Worm (Caenorhabditis elegans) whole organism, L4 larva: ENCODE data around the gene mel-11.

ENCODE experiments used
- Y105C5A.15 ChIP-seq: fragments of 200-800 bp; sonication (Bioruptor generic); IDR thresholded peaks from 2 replicates; pipeline ENCODE4 v1.3.6; 2022; ENCODE audit warnings: missing genetic modification characterization, missing compliant biosample characterization
- ama-1 ChIP-seq: fragments of 150-350 bp; optimal IDR thresholded peaks from 2 replicates; lab custom pipeline; 2014; ENCODE audit warnings: inconsistent platforms, mixed read lengths
- cey-2 ChIP-seq: sonication (generic microtip); optimal IDR thresholded peaks from 3 replicates; lab custom pipeline; 2017; ENCODE audit warnings: missing genetic modification characterization, mild to moderate bottlenecking, missing compliant biosample characterization, antibody characterized with exemption, borderline replicate concordance; ENCODE audit not compliant: insufficient read depth
- daf-19 ChIP-seq: fragments of 200-800 bp; sonication (Bioruptor generic); conservative IDR thresholded peaks from 2 replicates; pipeline ENCODE4 v1.3.6; 2022; ENCODE audit warnings: missing genetic modification characterization, missing compliant biosample characterization
- gei-8 ChIP-seq: fragments of 200-800 bp; sonication (Bioruptor generic); optimal IDR thresholded peaks from 2 replicates; lab custom pipeline; 2018; ENCODE audit warnings: mild to moderate bottlenecking, missing genetic modification characterization, missing compliant biosample characterization
- lin-39 ChIP-seq: fragments of 150-350 bp; optimal IDR thresholded peaks from 2 replicates; lab custom pipeline; 2014; ENCODE audit warnings: missing biosample characterization, missing genetic modification reagents, missing genetic modification characterization
- lsy-2 ChIP-seq, 2 experiments: fragments of 150-350 bp in 1 of 2; sonication (generic microtip) in 1 of 2; optimal IDR thresholded peaks; 2 replicates each; lab custom pipeline; 2014 to 2017; ENCODE audit warnings: missing biosample characterization in 2 of 2, missing genetic modification characterization in 2 of 2
- mes-2 ChIP-seq: sonication (generic microtip); optimal IDR thresholded peaks from 2 replicates; lab custom pipeline; 2016; ENCODE audit warnings: missing genotype, mild to moderate bottlenecking, missing genetic modification characterization, missing compliant biosample characterization; ENCODE audit not compliant: poor library complexity, severe bottlenecking
- mxl-3 ChIP-seq: fragments of 200-800 bp; sonication (Bioruptor generic); optimal IDR thresholded peaks from 2 replicates; lab custom pipeline; 2018; ENCODE audit warnings: mild to moderate bottlenecking, missing genetic modification characterization, missing compliant biosample characterization
- nhr-237 ChIP-seq: sonication (generic microtip); optimal IDR thresholded peaks from 2 replicates; lab custom pipeline; 2017; ENCODE audit warnings: missing biosample characterization, missing genetic modification characterization
- nhr-41 ChIP-seq: fragments of 200-800 bp; sonication (Bioruptor generic); IDR thresholded peaks from 2 replicates; pipeline ENCODE4 v1.3.6; 2022; ENCODE audit warnings: missing genetic modification reagents, missing genetic modification characterization, missing compliant biosample characterization
- tra-1 ChIP-seq: fragments of 200-800 bp; sonication (Bioruptor generic); IDR thresholded peaks from 2 replicates; pipeline ENCODE4 v1.3.6; 2022; ENCODE audit warnings: missing genetic modification reagents, missing genetic modification characterization, missing compliant biosample characterization
- zag-1 ChIP-seq: fragments of 150-350 bp; optimal IDR thresholded peaks from 2 replicates; lab custom pipeline; 2014; ENCODE audit warnings: missing biosample characterization, missing genetic modification characterization
- ztf-11 ChIP-seq: fragments of 150-350 bp; optimal IDR thresholded peaks from 2 replicates; lab custom pipeline; 2014; ENCODE audit warnings: missing biosample characterization, missing genetic modification characterization

DNA sequence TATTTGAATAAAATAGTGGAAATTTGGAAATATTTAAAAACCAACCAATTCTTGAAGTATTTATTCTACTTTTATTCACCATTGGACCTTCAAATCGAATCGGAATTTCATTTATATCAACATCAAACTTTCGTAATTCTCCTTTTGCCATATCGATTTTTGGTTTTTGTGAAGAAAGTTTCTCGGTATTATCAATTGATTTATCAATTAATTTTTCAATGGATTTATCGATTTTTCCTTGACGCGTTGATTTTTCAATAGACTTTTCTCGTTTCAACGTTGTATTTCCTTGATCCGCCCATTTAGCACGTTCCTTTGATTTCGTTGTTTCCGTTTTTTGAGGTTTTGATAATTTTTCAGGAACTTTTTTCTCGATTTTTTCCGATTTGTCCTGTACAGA is 11.1 kb downstream of the mel-11 start:
- TF ChIP-seq nhr-237 (tag; lab: Kevin White, UChicago) (no peak), zag-1 (tag; lab: Kevin White, UChicago) (no peak), Y105C5A.15 (GFP tag; lab: Robert Waterston, UW) (no peak), cey-2 (tag; lab: Kevin White, UChicago) (no peak), tra-1 (GFP tag; lab: Robert Waterston, UW) (no peak), mxl-3 (GFP tag; lab: Kevin White, UChicago) (no peak), lsy-2 (tag; optimal IDR thresholded peaks at IDR 0.05; lab: Kevin White, UChicago) (no peak), ama-1 (no peak), daf-19 (GFP tag; lab: Robert Waterston, UW) (no peak), gei-8 (no peak), lin-39 (tag; lab: Kevin White, UChicago) (no peak), nhr-41 (GFP tag; lab: Robert Waterston, UW) (no peak), mes-2 (no peak), ztf-11 (tag; lab: Kevin White, UChicago) (no peak)
